Fruit fly (Drosophila melanogaster): ENCODE data around the gene CG10431.

CG10431 gene

dm6 chr2L:18984158-18984557 lies 9.6 kb downstream of the CG10431 start:
- no peak for TF ChIP-seq Clk (GFP tag; optimal IDR thresholded peaks at IDR 0.05)
- TF ChIP-seq cic (GFP tag; optimal IDR thresholded peaks at IDR 0.05), result peak; percentile 15
- TF ChIP-seq CG33017 (tag; optimal IDR thresholded peaks at IDR 0.05), result peak; percentile 5
- TF ChIP-seq tj (GFP tag; optimal IDR thresholded peaks at IDR 0.05), result peak; percentile 51

DNA sequence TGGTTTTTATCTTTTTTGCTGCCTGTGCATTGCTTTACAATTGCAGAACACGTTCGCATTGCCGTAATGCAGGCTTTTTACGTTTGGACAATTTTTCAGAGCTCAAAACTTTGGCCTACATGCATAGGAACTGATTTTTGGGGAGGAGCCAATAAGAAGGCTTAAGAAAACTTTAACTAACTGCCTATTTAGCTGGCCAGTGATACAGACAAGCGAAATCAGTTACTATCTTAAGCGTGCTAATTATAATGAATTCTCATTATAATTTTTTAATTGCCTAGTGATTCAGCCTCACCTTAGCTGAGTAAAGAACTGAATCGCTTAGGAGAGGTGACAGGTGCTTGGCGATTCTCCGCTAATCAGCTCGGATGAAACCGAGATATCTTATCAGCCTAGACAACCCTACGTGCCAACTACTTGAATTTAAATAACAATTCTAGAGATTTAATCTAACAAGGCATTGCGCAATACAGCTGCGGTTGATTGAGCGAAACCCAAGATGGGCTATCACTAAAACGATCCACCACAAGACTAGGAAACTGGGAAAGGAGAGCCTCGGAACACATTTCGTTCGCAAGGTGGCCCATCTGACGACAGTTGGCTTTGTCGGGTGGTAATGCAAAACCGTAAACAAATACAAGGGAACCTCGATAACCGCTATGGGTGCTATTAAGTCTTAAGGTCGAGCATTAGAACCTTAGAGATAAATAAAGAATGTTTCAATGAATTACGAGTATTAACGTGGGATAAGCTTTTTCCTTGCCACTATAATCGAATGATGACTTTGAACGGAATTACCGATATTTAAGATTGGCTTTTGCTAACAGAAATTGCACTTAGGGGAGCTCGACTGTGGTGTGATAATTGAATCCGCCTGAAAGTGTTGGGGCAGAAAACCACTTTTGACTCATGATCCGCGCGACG lies 11.0 kb downstream of the CG10431 start:
- no peak for TF ChIP-seq pad (GFP tag; optimal IDR thresholded peaks at IDR 0.05)
- no peak for TF ChIP-seq Crg-1 (GFP tag; optimal IDR thresholded peaks at IDR 0.05)
- TF ChIP-seq CG33017 (tag; optimal IDR thresholded peaks at IDR 0.05), result peak; percentile 66
- TF ChIP-seq Clk (GFP tag; optimal IDR thresholded peaks at IDR 0.05), result no peak
- TF ChIP-seq cic (GFP tag; optimal IDR thresholded peaks at IDR 0.05), result peak; percentile 32
- TF ChIP-seq Hr96 (GFP tag; optimal IDR thresholded peaks at IDR 0.05), result peak; percentile 54
- TF ChIP-seq CG1620 (GFP tag; optimal IDR thresholded peaks at IDR 0.05), result no peak
- peak; percentile 91 for TF ChIP-seq kay (GFP tag; ENCODE audit: borderline replicate concordance)
- no peak for TF ChIP-seq cnc (optimal IDR thresholded peaks at IDR 0.05)
- TF ChIP-seq CG14711 (tag; optimal IDR thresholded peaks at IDR 0.05), result peak; percentile 29
- TF ChIP-seq CG7101 (tag; optimal IDR thresholded peaks at IDR 0.05), result peak; percentile 56
- TF ChIP-seq ovo (GFP tag; optimal IDR thresholded peaks at IDR 0.05), result no peak
- TF ChIP-seq Mnt (GFP tag; optimal IDR thresholded peaks at IDR 0.05), result peak; percentile 6
- TF ChIP-seq bab1 (GFP tag; optimal IDR thresholded peaks at IDR 0.05), result peak; percentile 20
- no peak for TF ChIP-seq toe (GFP tag; optimal IDR thresholded peaks at IDR 0.05)
- peak; percentile 10 for TF ChIP-seq tj (GFP tag; optimal IDR thresholded peaks at IDR 0.05)
- TF ChIP-seq CG5204 (GFP tag; optimal IDR thresholded peaks at IDR 0.05), result no peak
- peak; percentile 21 for TF ChIP-seq CG11617 (GFP tag; optimal IDR thresholded peaks at IDR 0.05)
- TF ChIP-seq CG7045 (GFP tag; optimal IDR thresholded peaks at IDR 0.05), result peak; percentile 53
- peak; percentile 25 for TF ChIP-seq CG12768 (GFP tag; optimal IDR thresholded peaks at IDR 0.05)

dm6 chr2L:18986125-18986498 lies 11.6 kb downstream of the CG10431 start:
- TF ChIP-seq cic (GFP tag; optimal IDR thresholded peaks at IDR 0.05), result no peak
- TF ChIP-seq Crg-1 (GFP tag; optimal IDR thresholded peaks at IDR 0.05), result no peak
- no peak for TF ChIP-seq CG5204 (GFP tag; optimal IDR thresholded peaks at IDR 0.05)
- TF ChIP-seq CG33017 (tag; optimal IDR thresholded peaks at IDR 0.05), result no peak
- no peak for TF ChIP-seq tj (GFP tag; optimal IDR thresholded peaks at IDR 0.05)
- TF ChIP-seq CG7101 (tag; optimal IDR thresholded peaks at IDR 0.05), result no peak
- TF ChIP-seq bab1 (GFP tag; optimal IDR thresholded peaks at IDR 0.05), result no peak
- no peak for TF ChIP-seq CG7045 (GFP tag; optimal IDR thresholded peaks at IDR 0.05)

dm6 chr2L:18987078-18987895 lies 12.8 kb downstream of the CG10431 start, which contains the start of the genes Swip-1 and EMC5:
Gene Swip-1, minus strand, starts transcription at chr2L:18987280.
Gene EMC5, plus strand, starts transcription at chr2L:18987707.
- TF ChIP-seq CG5204 (GFP tag; optimal IDR thresholded peaks at IDR 0.05), result no peak
- no peak for TF ChIP-seq kay (GFP tag; ENCODE audit: borderline replicate concordance)
- no peak for TF ChIP-seq Crg-1 (GFP tag; optimal IDR thresholded peaks at IDR 0.05)
- peak; percentile 57 for TF ChIP-seq tj (GFP tag; optimal IDR thresholded peaks at IDR 0.05)
- TF ChIP-seq toe (GFP tag; optimal IDR thresholded peaks at IDR 0.05), result peak; percentile 48
- TF ChIP-seq cnc (optimal IDR thresholded peaks at IDR 0.05), result no peak
- no peak for TF ChIP-seq cic (GFP tag; optimal IDR thresholded peaks at IDR 0.05)
- TF ChIP-seq bab1 (GFP tag; optimal IDR thresholded peaks at IDR 0.05), result peak; percentile 29
- no peak for TF ChIP-seq Hr96 (GFP tag; optimal IDR thresholded peaks at IDR 0.05)
- TF ChIP-seq Clk (GFP tag; optimal IDR thresholded peaks at IDR 0.05), result no peak
- peak; percentile 8 for TF ChIP-seq CG1620 (GFP tag; optimal IDR thresholded peaks at IDR 0.05)
- peak; percentile 36 for TF ChIP-seq ovo (GFP tag; optimal IDR thresholded peaks at IDR 0.05)
- TF ChIP-seq CG7101 (tag; optimal IDR thresholded peaks at IDR 0.05), result peak; percentile 74
- TF ChIP-seq Mnt (GFP tag; optimal IDR thresholded peaks at IDR 0.05), result peak; percentile 22
- peak; percentile 26 for TF ChIP-seq pad (GFP tag; optimal IDR thresholded peaks at IDR 0.05)
- peak; percentile 29 for TF ChIP-seq CG33017 (tag; optimal IDR thresholded peaks at IDR 0.05)
- peak; percentile 2 for TF ChIP-seq CG7045 (GFP tag; optimal IDR thresholded peaks at IDR 0.05)
- no peak for TF ChIP-seq CG12768 (GFP tag; optimal IDR thresholded peaks at IDR 0.05)
- TF ChIP-seq CG11617 (GFP tag; optimal IDR thresholded peaks at IDR 0.05), result peak; percentile 65
- TF ChIP-seq CG14711 (tag; optimal IDR thresholded peaks at IDR 0.05), result peak; percentile 92

DNA sequence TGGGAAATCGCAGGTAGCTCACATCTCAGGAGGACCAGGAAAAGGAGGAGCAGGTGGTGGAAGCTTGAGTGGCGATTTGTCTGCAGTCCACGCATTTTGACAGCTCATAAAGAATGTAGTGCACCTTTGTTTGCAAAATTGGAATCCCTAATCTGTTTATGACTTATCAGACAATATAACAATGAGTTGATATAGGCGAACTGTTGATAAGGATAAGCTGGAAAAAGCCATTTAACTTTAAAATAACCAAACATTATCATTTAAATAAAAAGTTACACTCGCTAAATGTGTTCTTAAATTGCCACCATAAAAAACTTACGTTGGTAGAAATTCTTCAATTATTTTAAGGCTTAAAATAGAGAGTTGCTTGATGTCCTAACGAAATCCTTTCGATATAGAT lies 15.6 kb downstream of the CG10431 start, which contains the start of gene CG15170:
Gene CG15170 (minus strand): TSS at position 101 of the 400 bp plus-strand sequence.
- TF ChIP-seq CG11617 (GFP tag; optimal IDR thresholded peaks at IDR 0.05), result no peak
- TF ChIP-seq CG1620 (GFP tag; optimal IDR thresholded peaks at IDR 0.05), result no peak
- no peak for TF ChIP-seq kay (GFP tag; ENCODE audit: borderline replicate concordance)
- no peak for TF ChIP-seq Crg-1 (GFP tag; optimal IDR thresholded peaks at IDR 0.05)
- TF ChIP-seq CG14711 (tag; optimal IDR thresholded peaks at IDR 0.05), result no peak
- TF ChIP-seq cnc (optimal IDR thresholded peaks at IDR 0.05), result no peak
- no peak for TF ChIP-seq CG7101 (tag; optimal IDR thresholded peaks at IDR 0.05)
- no peak for TF ChIP-seq CG33017 (tag; optimal IDR thresholded peaks at IDR 0.05)

All from whole organism, adult.